Worm (Caenorhabditis elegans) whole organism, L1 larva: ENCODE data around the gene C49C8.8.

ENCODE experiments used
- dsc-1 ChIP-seq: sonication (generic microtip); optimal IDR thresholded peaks from 2 replicates; lab custom pipeline; 2016; ENCODE audit warnings: mild to moderate bottlenecking, missing genetic modification characterization, missing compliant biosample characterization
- egl-27 ChIP-seq, 2 experiments: fragments of 150-350 bp in 1 of 2; sonication (generic microtip); optimal IDR thresholded peaks; 3 replicates each; lab custom pipeline; 2017 to 2018; ENCODE audit warnings: missing biosample characterization in 2 of 2, missing genetic modification characterization in 2 of 2, missing genetic modification reagents in 2 of 2
- elt-3 ChIP-seq, 6 experiments: fragments of 150-350 bp in 1 of 6; sonication (generic microtip); optimal IDR thresholded peaks; 2 replicates each; lab custom pipeline; 2017 to 2018; ENCODE audit warnings: missing biosample characterization in 6 of 6, missing genetic modification characterization in 6 of 6, inconsistent platforms in 1 of 6
- nhr-71 ChIP-seq: sonication (generic microtip); optimal IDR thresholded peaks from 2 replicates; lab custom pipeline; 2016; ENCODE audit warnings: mild to moderate bottlenecking, missing genetic modification characterization, moderate library complexity, missing compliant biosample characterization
- sptf-1 ChIP-seq: fragments of 150-350 bp; optimal IDR thresholded peaks from 2 replicates; lab custom pipeline; 2014; ENCODE audit warnings: missing biosample characterization, missing genetic modification characterization
- unc-130 ChIP-seq: fragments of 150-350 bp; optimal IDR thresholded peaks from 2 replicates; lab custom pipeline; 2017; ENCODE audit warnings: missing biosample characterization, missing genetic modification characterization, inconsistent platforms
- unc-98 ChIP-seq: fragments of 200-800 bp; sonication (Bioruptor generic); IDR thresholded peaks from 2 replicates; pipeline ENCODE4 v1.3.6; 2022; ENCODE audit warnings: missing genetic modification characterization, missing compliant biosample characterization

DNA sequence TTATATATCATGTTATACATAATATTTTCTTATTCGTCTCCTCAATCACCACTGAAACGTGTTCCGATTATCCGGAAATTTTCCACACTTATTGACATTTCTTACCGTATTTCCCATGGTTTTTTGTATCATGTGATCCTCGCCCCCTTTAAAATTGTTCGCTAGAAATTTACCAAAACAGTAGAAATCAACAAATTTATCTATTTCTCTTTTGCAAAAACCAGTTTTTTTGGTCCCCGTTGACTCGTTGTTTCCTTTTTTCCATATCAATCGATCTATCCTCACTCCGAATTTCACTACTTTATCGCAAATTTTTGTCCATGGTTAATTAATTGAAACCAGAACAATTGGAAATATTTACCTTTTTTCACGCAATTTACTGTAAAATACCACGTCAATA, 26.2 kb upstream of the C49C8.8 start:
- TF ChIP-seq unc-98 (GFP tag; lab: Robert Waterston, UW): no peak
- TF ChIP-seq elt-3 (tag; optimal IDR thresholded peaks at IDR 0.05; lab: Kevin White, UChicago): peak in 1 of 6 experiments; percentile 55
- TF ChIP-seq sptf-1: no peak
- no peak for TF ChIP-seq unc-130 (tag; lab: Kevin White, UChicago)
- TF ChIP-seq egl-27 (tag; optimal IDR thresholded peaks at IDR 0.05; lab: Kevin White, UChicago): no peak
- no peak for TF ChIP-seq dsc-1 (tag; lab: Kevin White, UChicago)
- no peak for TF ChIP-seq nhr-71 (tag; lab: Kevin White, UChicago)
